Worm (Caenorhabditis elegans) whole organism, young adult: ENCODE results near the gene rpn-1.
A peak's percentile ranks its signal among the peaks of the same experiment; 100 is the strongest.

Source experiments
- F52B5.7 ChIP-seq: sonication (generic microtip); optimal IDR thresholded peaks from 2 replicates; lab custom pipeline; 2016; ENCODE audit warnings: mild to moderate bottlenecking, missing genetic modification characterization, missing compliant biosample characterization
- Y56A3A.18 ChIP-seq: fragments of 200-800 bp; sonication (Bioruptor generic); IDR thresholded peaks from 2 replicates; pipeline ENCODE4 v1.3.6; 2022; ENCODE audit warnings: missing genetic modification reagents, missing genetic modification characterization, missing compliant biosample characterization
- atf-7 ChIP-seq: sonication (generic microtip); optimal IDR thresholded peaks from 2 replicates; lab custom pipeline; 2017; ENCODE audit warnings: mild to moderate bottlenecking, missing genetic modification characterization, missing compliant biosample characterization
- hlh-12 ChIP-seq: sonication (generic microtip); optimal IDR thresholded peaks from 2 replicates; lab custom pipeline; 2016; ENCODE audit warnings: missing genetic modification characterization, missing compliant biosample characterization
- madf-3 ChIP-seq: fragments of 200-800 bp; sonication (Bioruptor generic); IDR thresholded peaks from 2 replicates; pipeline ENCODE4 v1.3.6; 2022; ENCODE audit warnings: missing genetic modification reagents, missing genetic modification characterization, missing compliant biosample characterization
- madf-8 ChIP-seq: fragments of 200-800 bp; sonication (Bioruptor generic); conservative IDR thresholded peaks from 2 replicates; pipeline ENCODE4 v1.3.6; 2022; ENCODE audit warnings: missing genetic modification reagents, missing genetic modification characterization, missing compliant biosample characterization
- pha-4 ChIP-seq: fragments of 150-350 bp; sonication (generic microtip); optimal IDR thresholded peaks from 2 replicates; lab custom pipeline; 2014; ENCODE audit warnings: missing biosample characterization, missing genetic modification reagents, missing genetic modification characterization
- sea-2 ChIP-seq: fragments of 200-800 bp; sonication (Bioruptor generic); IDR thresholded peaks from 2 replicates; pipeline ENCODE4 v1.3.6; 2022; ENCODE audit warnings: missing genetic modification characterization, missing compliant biosample characterization
- snpc-1.3 ChIP-seq: sonication (generic microtip); optimal IDR thresholded peaks from 2 replicates; lab custom pipeline; 2017; ENCODE audit warnings: missing genetic modification characterization, mild to moderate bottlenecking, missing compliant biosample characterization, antibody characterized with exemption, moderate library complexity, missing genotype, missing genetic modification reagents; ENCODE audit not compliant: insufficient read depth
- unc-62 ChIP-seq: fragments of 150-350 bp; optimal IDR thresholded peaks from 2 replicates; lab custom pipeline; 2014; ENCODE audit warnings: missing biosample characterization, missing genetic modification reagents, missing genetic modification characterization

DNA sequence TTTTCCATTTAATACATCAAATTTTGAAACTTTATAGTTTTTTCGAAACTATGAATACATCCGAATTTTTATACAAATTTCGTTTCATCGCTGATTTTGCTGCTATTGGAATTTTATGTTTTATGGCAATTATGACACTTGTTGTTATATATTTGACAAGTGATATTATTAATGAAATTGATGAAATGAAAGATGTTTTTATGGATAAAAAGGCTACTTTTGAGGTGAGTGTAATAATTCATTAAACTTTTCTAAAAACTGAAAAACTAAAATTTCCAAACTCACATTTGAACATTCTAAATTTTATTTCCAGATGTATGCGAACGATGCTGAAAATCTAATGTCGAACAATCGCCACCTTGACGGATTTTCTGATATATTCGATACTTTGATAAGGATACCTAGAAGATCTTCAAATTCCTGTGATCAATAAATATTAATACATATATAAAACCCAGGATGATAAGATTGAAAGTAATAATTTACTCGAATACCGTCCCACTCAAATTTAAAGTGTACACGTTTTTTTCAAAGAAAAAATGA, 3.7 kb downstream of the rpn-1 start, which contains the start of the genes T22D1.17 and T22D1.8:
- TF ChIP-seq hlh-12 (tag; lab: Kevin White, UChicago) (no peak), madf-3 (0 out of 2 replicates have a peak, but pooled peaks have one; percentile 48), Y56A3A.18 (0 out of 2 replicates have a peak, but pooled peaks have one; percentile 22), madf-8 (GFP tag; lab: Robert Waterston, UW) (no peak; the same call in 1 of the 2 replicates), snpc-1.3 (peak; percentile 69), atf-7 (peak; percentile 9), sea-2 (no peak), pha-4 (tag; lab: Kevin White, UChicago) (no peak), unc-62 (GFP tag; lab: Kevin White, UChicago) (no peak), F52B5.7 (tag; lab: Kevin White, UChicago) (peak; percentile 61)
